Worm (Caenorhabditis elegans) whole organism, L1 larva: ENCODE data around the gene csr-1.
A peak's percentile ranks its signal among the peaks of the same experiment; 100 is the strongest.

Experiments
- C16A3.4 ChIP-seq: fragments of 150-350 bp; optimal IDR thresholded peaks from 2 replicates; lab custom pipeline; 2014; ENCODE audit warnings: missing biosample characterization, missing genetic modification characterization
- aha-1 ChIP-seq: fragments of 150-350 bp; optimal IDR thresholded peaks from 2 replicates; lab custom pipeline; 2014; ENCODE audit warnings: missing biosample characterization, missing genetic modification characterization
- aly-2 ChIP-seq: fragments of 150-350 bp; optimal IDR thresholded peaks from 2 replicates; lab custom pipeline; 2014; ENCODE audit warnings: missing biosample characterization, missing genetic modification characterization
- ama-1 ChIP-seq: fragments of 150-350 bp; optimal IDR thresholded peaks from 2 replicates; lab custom pipeline; 2014
- blmp-1 ChIP-seq: fragments of 150-350 bp; optimal IDR thresholded peaks from 2 replicates; lab custom pipeline; 2014; ENCODE audit warnings: missing biosample characterization, missing genetic modification characterization
- ceh-8 ChIP-seq: fragments of 200-800 bp; sonication (Bioruptor generic); optimal IDR thresholded peaks from 2 replicates; lab custom pipeline; 2018; ENCODE audit warnings: mild to moderate bottlenecking, missing genetic modification characterization, moderate library complexity, missing compliant biosample characterization
- ceh-82 ChIP-seq, 3 experiments: fragments of 150-350 bp in 1 of 3; sonication (generic microtip) in 2 of 3; optimal IDR thresholded peaks; 2 replicates each; lab custom pipeline; 2014 to 2017; ENCODE audit warnings: missing biosample characterization in 3 of 3, missing genetic modification characterization in 3 of 3
- dsc-1 ChIP-seq: sonication (generic microtip); optimal IDR thresholded peaks from 2 replicates; lab custom pipeline; 2016; ENCODE audit warnings: mild to moderate bottlenecking, missing genetic modification characterization, missing compliant biosample characterization
- efl-3 ChIP-seq: fragments of 200-800 bp; sonication (Bioruptor generic); optimal IDR thresholded peaks from 2 replicates; lab custom pipeline; 2018; ENCODE audit warnings: mild to moderate bottlenecking, missing genetic modification characterization, missing compliant biosample characterization
- elt-2 ChIP-seq: sonication (generic microtip); optimal IDR thresholded peaks from 2 replicates; lab custom pipeline; 2016; ENCODE audit warnings: missing genetic modification characterization, mild to moderate bottlenecking, inconsistent platforms, missing compliant biosample characterization, missing genetic modification reagents
- elt-3 ChIP-seq, 6 experiments: fragments of 150-350 bp in 1 of 6; sonication (generic microtip); optimal IDR thresholded peaks; 2 replicates each; lab custom pipeline; 2017 to 2018; ENCODE audit warnings: missing biosample characterization in 6 of 6, missing genetic modification characterization in 6 of 6, inconsistent platforms in 1 of 6
- fkh-4 ChIP-seq: sonication (generic microtip); optimal IDR thresholded peaks from 2 replicates; lab custom pipeline; 2016; ENCODE audit warnings: missing compliant biosample characterization, missing genetic modification characterization, borderline replicate concordance
- fkh-8 ChIP-seq: sonication (generic microtip); optimal IDR thresholded peaks from 2 replicates; lab custom pipeline; 2016; ENCODE audit warnings: mild to moderate bottlenecking, missing genetic modification characterization, missing compliant biosample characterization
- grh-1 ChIP-seq: fragments of 200-800 bp; sonication (Bioruptor generic); IDR thresholded peaks from 2 replicates; pipeline ENCODE4 v1.3.6; 2022; ENCODE audit warnings: missing genetic modification reagents, missing genetic modification characterization, missing compliant biosample characterization
- hlh-17 ChIP-seq: fragments of 200-800 bp; sonication (Bioruptor generic); optimal IDR thresholded peaks from 2 replicates; lab custom pipeline; 2018; ENCODE audit warnings: missing genetic modification characterization, mild to moderate bottlenecking, missing compliant biosample characterization, moderate library complexity, borderline replicate concordance
- jun-1 ChIP-seq: fragments of 150-350 bp; optimal IDR thresholded peaks from 2 replicates; lab custom pipeline; 2014; ENCODE audit warnings: missing biosample characterization, missing genetic modification reagents, missing genetic modification characterization
- lin-14 ChIP-seq: fragments of 200-800 bp; sonication (Bioruptor generic); optimal IDR thresholded peaks from 2 replicates; lab custom pipeline; 2018; ENCODE audit warnings: mild to moderate bottlenecking, missing genetic modification characterization, moderate library complexity, missing compliant biosample characterization
- lin-15B ChIP-seq: fragments of 150-350 bp; sonication (generic microtip); optimal IDR thresholded peaks from 3 replicates; lab custom pipeline; 2014; ENCODE audit warnings: missing biosample characterization, missing genetic modification characterization
- nhr-11 ChIP-seq: fragments of 150-350 bp; optimal IDR thresholded peaks from 2 replicates; lab custom pipeline; 2014; ENCODE audit warnings: missing biosample characterization, missing genetic modification characterization
- nhr-12 ChIP-seq: sonication (generic microtip); optimal IDR thresholded peaks from 2 replicates; lab custom pipeline; 2017; ENCODE audit warnings: missing biosample characterization, missing genetic modification characterization
- nhr-19 ChIP-seq: fragments of 200-800 bp; sonication (Bioruptor generic); conservative IDR thresholded peaks from 2 replicates; pipeline ENCODE4 v1.3.6; 2022; ENCODE audit warnings: missing genetic modification characterization, missing compliant biosample characterization
- nhr-237 ChIP-seq: fragments of 150-350 bp; optimal IDR thresholded peaks from 2 replicates; lab custom pipeline; 2014; ENCODE audit warnings: missing biosample characterization, missing genetic modification characterization
- nhr-47 ChIP-seq: sonication (generic microtip); optimal IDR thresholded peaks from 2 replicates; lab custom pipeline; 2016; ENCODE audit warnings: mild to moderate bottlenecking, missing genetic modification characterization, moderate library complexity, missing compliant biosample characterization
- nhr-85 ChIP-seq: sonication (generic microtip); peaks from one replicate; lab custom pipeline; 2016; ENCODE audit warnings: missing genetic modification characterization, inconsistent platforms, missing compliant biosample characterization
- nhr-90 ChIP-seq: sonication (generic microtip); optimal IDR thresholded peaks from 2 replicates; lab custom pipeline; 2016; ENCODE audit warnings: mild to moderate bottlenecking, missing genetic modification characterization, missing compliant biosample characterization; ENCODE audit not compliant: poor library complexity
- pax-3 ChIP-seq: fragments of 200-800 bp; sonication (Bioruptor generic); optimal IDR thresholded peaks from 2 replicates; lab custom pipeline; 2018; ENCODE audit warnings: mild to moderate bottlenecking, missing genetic modification characterization, moderate library complexity, missing compliant biosample characterization
- rnt-1 ChIP-seq: sonication (generic microtip); optimal IDR thresholded peaks from 2 replicates; lab custom pipeline; 2016; ENCODE audit warnings: mild to moderate bottlenecking, missing genetic modification characterization, moderate library complexity, missing compliant biosample characterization
- snu-23 ChIP-seq: sonication (generic microtip); optimal IDR thresholded peaks from 2 replicates; lab custom pipeline; 2016; ENCODE audit warnings: missing genetic modification characterization, missing compliant biosample characterization
- sox-4 ChIP-seq: sonication (generic microtip); optimal IDR thresholded peaks from 2 replicates; lab custom pipeline; 2016; ENCODE audit warnings: missing genetic modification characterization, missing compliant biosample characterization
- sup-37 ChIP-seq: fragments of 200-800 bp; sonication (Bioruptor generic); optimal IDR thresholded peaks from 2 replicates; lab custom pipeline; 2018; ENCODE audit warnings: mild to moderate bottlenecking, missing genetic modification characterization, missing compliant biosample characterization
- tbx-2 ChIP-seq: sonication (generic microtip); optimal IDR thresholded peaks from 2 replicates; lab custom pipeline; 2016; ENCODE audit warnings: missing genetic modification characterization, missing compliant biosample characterization
- unc-130 ChIP-seq: fragments of 150-350 bp; optimal IDR thresholded peaks from 2 replicates; lab custom pipeline; 2017; ENCODE audit warnings: missing biosample characterization, missing genetic modification characterization, inconsistent platforms
- unc-86 ChIP-seq: sonication (generic microtip); optimal IDR thresholded peaks from 2 replicates; lab custom pipeline; 2016; ENCODE audit warnings: missing genetic modification characterization, missing compliant biosample characterization
- unc-98 ChIP-seq: fragments of 200-800 bp; sonication (Bioruptor generic); IDR thresholded peaks from 2 replicates; pipeline ENCODE4 v1.3.6; 2022; ENCODE audit warnings: missing genetic modification characterization, missing compliant biosample characterization
- vab-15 ChIP-seq: sonication (generic microtip); optimal IDR thresholded peaks from 2 replicates; lab custom pipeline; 2017; ENCODE audit warnings: missing genotype, mild to moderate bottlenecking, missing genetic modification characterization, missing compliant biosample characterization
- xbp-1 ChIP-seq: sonication (generic microtip); optimal IDR thresholded peaks from 2 replicates; lab custom pipeline; 2016; ENCODE audit warnings: missing genetic modification characterization, missing compliant biosample characterization
- zag-1 ChIP-seq: fragments of 150-350 bp; optimal IDR thresholded peaks from 2 replicates; lab custom pipeline; 2014; ENCODE audit warnings: missing biosample characterization, missing genetic modification characterization
- zip-4 ChIP-seq: fragments of 200-800 bp; sonication (Bioruptor generic); optimal IDR thresholded peaks from 2 replicates; lab custom pipeline; 2018; ENCODE audit warnings: mild to moderate bottlenecking, missing genetic modification characterization, moderate library complexity, missing compliant biosample characterization
- ztf-11 ChIP-seq, 2 experiments: sonication (generic microtip); optimal IDR thresholded peaks; 2 replicates each; lab custom pipeline; 2016 to 2017; ENCODE audit warnings: missing genetic modification characterization in 2 of 2, missing biosample characterization in 1 of 2, missing compliant biosample characterization in 1 of 2

csr-1 gene

ce11 chrIV:8005376-8005775, 48.3 kb downstream of the csr-1 start:
- TF ChIP-seq dsc-1 (tag; lab: Kevin White, UChicago) (no peak), elt-2 (tag; lab: Kevin White, UChicago) (peak; percentile 18)

ce11 chrIV:8006161-8006560, 49.1 kb downstream of the csr-1 start:
- no peak for TF ChIP-seq nhr-12
- TF ChIP-seq jun-1: no peak
- no peak for TF ChIP-seq sox-4 (tag; lab: Kevin White, UChicago)
- TF ChIP-seq hlh-17 (GFP tag; lab: Kevin White, UChicago): no peak
- no peak for TF ChIP-seq nhr-11 (tag; lab: Kevin White, UChicago)
- no peak for TF ChIP-seq fkh-4 (tag; lab: Kevin White, UChicago)
- no peak for TF ChIP-seq nhr-85 (tag; lab: Kevin White, UChicago)
- no peak for TF ChIP-seq grh-1 (GFP tag; lab: Robert Waterston, UW)
- no peak for TF ChIP-seq unc-98
- TF ChIP-seq zip-4 (GFP tag; lab: Kevin White, UChicago): no peak
- TF ChIP-seq tbx-2 (tag; lab: Kevin White, UChicago): no peak
- TF ChIP-seq sup-37 (GFP tag; lab: Kevin White, UChicago): no peak
- no peak for TF ChIP-seq unc-130 (tag; lab: Kevin White, UChicago)
- TF ChIP-seq zag-1: no peak

- TF ChIP-seq ztf-11 (tag; optimal IDR thresholded peaks at IDR 0.05; lab: Kevin White, UChicago) (no peak), nhr-90 (tag; lab: Kevin White, UChicago) (no peak)
These were observed 50.5 kb downstream of the csr-1 start for ce11 chrIV:8007549-8007948.

- TF ChIP-seq tbx-2 (tag; lab: Kevin White, UChicago): no peak
- TF ChIP-seq nhr-237: no peak
- TF ChIP-seq aly-2 (tag; lab: Kevin White, UChicago): no peak
- TF ChIP-seq unc-98: no peak
- TF ChIP-seq rnt-1: no peak
- no peak for TF ChIP-seq efl-3 (GFP tag; lab: Kevin White, UChicago)
- no peak for TF ChIP-seq ama-1
- no peak for TF ChIP-seq ceh-8 (GFP tag; lab: Kevin White, UChicago)
- TF ChIP-seq xbp-1: no peak
- TF ChIP-seq pax-3 (tag; lab: Kevin White, UChicago): no peak
- no peak for TF ChIP-seq nhr-47 (tag; lab: Kevin White, UChicago)
- no peak for TF ChIP-seq ceh-82 (tag; optimal IDR thresholded peaks at IDR 0.05; lab: Kevin White, UChicago)
These were observed 51.1 kb downstream of the csr-1 start for ce11 chrIV:8008137-8008536.

DNA sequence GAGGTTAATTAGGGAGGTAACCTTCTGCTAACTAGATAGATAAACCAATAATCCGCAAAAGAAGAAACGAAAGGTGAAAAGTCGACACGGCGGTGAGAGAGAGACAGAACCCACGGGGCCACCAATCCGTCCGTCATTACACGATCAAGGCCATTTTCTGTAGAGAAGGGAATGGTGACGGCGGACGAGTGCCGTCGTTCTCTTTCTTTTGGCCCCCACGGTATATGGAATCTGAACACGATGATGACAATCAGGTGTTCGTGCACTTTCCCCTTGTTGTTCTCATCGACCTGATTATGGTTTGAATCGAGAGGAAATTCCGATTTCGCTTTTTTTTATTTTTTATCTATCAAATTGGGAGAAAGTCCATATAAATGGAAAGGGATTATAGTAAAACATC, 52.3 kb downstream of the csr-1 start:
- TF ChIP-seq blmp-1 (tag; lab: Kevin White, UChicago): peak; percentile 91
- no peak for TF ChIP-seq lin-15B (tag; lab: Kevin White, UChicago)
- TF ChIP-seq C16A3.4 (tag; lab: Kevin White, UChicago): no peak
- peak in 1 of 6 experiments; percentile 31 for TF ChIP-seq elt-3 (tag; optimal IDR thresholded peaks at IDR 0.05; lab: Kevin White, UChicago)
- TF ChIP-seq aha-1 (tag; lab: Kevin White, UChicago): no peak
- TF ChIP-seq nhr-85 (tag; lab: Kevin White, UChicago): peak; percentile 76
- peak; percentile 60 for TF ChIP-seq lin-14 (GFP tag; lab: Kevin White, UChicago)
- TF ChIP-seq, all 84 proteins: peak for 4

DNA sequence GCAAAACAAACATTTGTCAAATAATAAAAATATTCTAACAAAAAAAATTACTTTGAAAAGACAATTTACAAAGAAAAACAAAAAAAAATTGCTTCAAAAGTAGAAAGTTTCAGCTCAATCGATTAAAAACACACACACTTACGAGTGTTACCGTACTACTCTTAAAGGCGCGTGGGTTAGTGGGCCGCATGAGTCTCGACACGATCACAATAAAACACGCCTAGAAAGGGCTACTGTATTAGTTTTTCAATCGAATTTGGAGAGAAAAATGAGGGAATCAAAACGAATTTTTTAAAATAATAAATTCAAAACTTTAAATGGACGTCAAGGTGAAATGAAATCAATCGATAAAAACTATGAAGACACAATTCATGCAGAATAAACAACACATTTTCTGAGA, 53.5 kb downstream of the csr-1 start:
- TF ChIP-seq unc-86 (tag; lab: Kevin White, UChicago) (no peak), fkh-8 (tag; lab: Kevin White, UChicago) (no peak), elt-3 (tag; optimal IDR thresholded peaks at IDR 0.05; lab: Kevin White, UChicago) (no peak), lin-14 (GFP tag; lab: Kevin White, UChicago) (no peak), snu-23 (no peak), zip-4 (GFP tag; lab: Kevin White, UChicago) (no peak), vab-15 (tag; lab: Kevin White, UChicago) (no peak), nhr-19 (GFP tag; lab: Robert Waterston, UW) (no peak)
